Fruit fly (Drosophila melanogaster) whole organism, embryonic: Measurements from ENCODE around the gene Adck5.
A peak's percentile ranks its signal among the peaks of the same experiment; 100 is the strongest.

Experiments used
- Atf-2 ChIP-seq: fragments of 200-800 bp; sonication (Bioruptor generic); optimal IDR thresholded peaks from 2 replicates; lab custom pipeline; 2016; ENCODE audit warnings: missing biosample characterization, missing genetic modification characterization
- BtbVII ChIP-seq: fragments of 200-800 bp; sonication (Bioruptor generic); optimal IDR thresholded peaks from 3 replicates; lab custom pipeline; 2017; ENCODE audit warnings: missing biosample characterization, mild to moderate bottlenecking, missing genetic modification characterization
- Bteb2 ChIP-seq: fragments of 200-800 bp; sonication (Bioruptor generic); optimal IDR thresholded peaks from 2 replicates; lab custom pipeline; 2016; ENCODE audit warnings: missing biosample characterization, missing genetic modification characterization
- CG10431 ChIP-seq: fragments of 200-800 bp; sonication (Bioruptor generic); optimal IDR thresholded peaks from 3 replicates; lab custom pipeline; 2018; ENCODE audit warnings: missing biosample characterization, mild to moderate bottlenecking, missing genetic modification characterization
- CG12769 ChIP-seq: fragments of 200-800 bp; sonication (Bioruptor generic); optimal IDR thresholded peaks from 2 replicates; lab custom pipeline; 2019; ENCODE audit warnings: missing biosample characterization, mild to moderate bottlenecking, missing genetic modification characterization, moderate library complexity
- CG17359 ChIP-seq: fragments of 200-800 bp; sonication (Bioruptor generic); optimal IDR thresholded peaks from 3 replicates; lab custom pipeline; 2018; ENCODE audit warnings: missing biosample characterization, mild to moderate bottlenecking, missing genetic modification characterization, moderate library complexity
- CG1832 ChIP-seq: fragments of 200-800 bp; sonication (Bioruptor generic); optimal IDR thresholded peaks from 2 replicates; lab custom pipeline; 2017; ENCODE audit warnings: missing biosample characterization, mild to moderate bottlenecking, missing genetic modification characterization, inconsistent platforms
- CG32532 ChIP-seq: fragments of 200-800 bp; sonication (Bioruptor generic); IDR thresholded peaks from 2 replicates; pipeline ENCODE4 v1.3.6; 2022; ENCODE audit warnings: missing biosample characterization, missing genetic modification characterization
- CG4282 ChIP-seq: fragments of 200-800 bp; sonication (Bioruptor generic); optimal IDR thresholded peaks from 2 replicates; lab custom pipeline; 2016; ENCODE audit warnings: missing biosample characterization, missing genetic modification characterization
- CG4360 ChIP-seq: fragments of 200-800 bp; sonication (Bioruptor generic); IDR thresholded peaks from 2 replicates; pipeline ENCODE4 v1.3.6; 2022; ENCODE audit warnings: missing biosample characterization, missing genetic modification characterization
- CG6254 ChIP-seq: fragments of 200-800 bp; sonication (Bioruptor generic); optimal IDR thresholded peaks from 3 replicates; lab custom pipeline; 2017; ENCODE audit warnings: mild to moderate bottlenecking, missing biosample characterization, missing genetic modification reagents, missing genetic modification characterization
- CG6654 ChIP-seq: fragments of 200-800 bp; sonication (Bioruptor generic); optimal IDR thresholded peaks from 2 replicates; lab custom pipeline; 2017; ENCODE audit warnings: missing biosample characterization, mild to moderate bottlenecking, missing genetic modification characterization
- CG7372 ChIP-seq: fragments of 200-800 bp; sonication (Bioruptor generic); IDR thresholded peaks from 2 replicates; pipeline ENCODE4 v1.3.6; 2022; ENCODE audit warnings: missing biosample characterization, missing genetic modification characterization
- CG9817 ChIP-seq: fragments of 200-800 bp; sonication (Bioruptor generic); optimal IDR thresholded peaks from 2 replicates; lab custom pipeline; 2018; ENCODE audit warnings: missing biosample characterization, mild to moderate bottlenecking, missing genetic modification characterization, moderate library complexity
- D19A ChIP-seq: fragments of 200-800 bp; optimal IDR thresholded peaks from 3 replicates; lab custom pipeline; 2019; ENCODE audit warnings: missing biosample characterization, mild to moderate bottlenecking, missing genetic modification characterization, moderate library complexity
- E2f1 ChIP-seq: fragments of 200-800 bp; sonication (Bioruptor generic); IDR thresholded peaks from 2 replicates; pipeline ENCODE4 v1.3.6; 2022; ENCODE audit warnings: missing biosample characterization, missing genetic modification characterization
- HLH4C ChIP-seq: fragments of 200-800 bp; sonication (Bioruptor generic); IDR thresholded peaks from 3 replicates; pipeline ENCODE4 v1.3.6; 2022; ENCODE audit warnings: missing biosample characterization, missing genetic modification characterization; ENCODE audit not compliant: partially characterized antibody
- HmgZ ChIP-seq: fragments of 200-800 bp; sonication (Bioruptor generic); optimal IDR thresholded peaks from 2 replicates; lab custom pipeline; 2018; ENCODE audit warnings: missing biosample characterization, mild to moderate bottlenecking, missing genetic modification characterization
- Med ChIP-seq: fragments of 200-800 bp; sonication (Bioruptor generic); peaks from one replicate; lab custom pipeline; 2016; ENCODE audit warnings: missing biosample characterization, missing genetic modification characterization, mild to moderate bottlenecking, inconsistent platforms, moderate library complexity
- Trl ChIP-seq, 3 experiments: fragments of >200 bp in 2 of 3; fragments of 200-800 bp in 1 of 3; sonication (Bioruptor generic) in 1 of 3; optimal IDR thresholded peaks; 2 replicates in 1 of 3; 3 replicates in 2 of 3; lab custom pipeline; 2016 to 2017; ENCODE audit warnings: missing biosample characterization in 1 of 3, missing genetic modification characterization in 1 of 3
- abd-A ChIP-seq: fragments of 200-800 bp; sonication (Bioruptor generic); optimal IDR thresholded peaks from 3 replicates; lab custom pipeline; 2019; ENCODE audit warnings: missing biosample characterization, mild to moderate bottlenecking, missing genetic modification characterization, moderate library complexity
- ac ChIP-seq: fragments of 200-800 bp; sonication (Bioruptor generic); optimal IDR thresholded peaks from 3 replicates; lab custom pipeline; 2017; ENCODE audit warnings: missing biosample characterization, mild to moderate bottlenecking, missing genetic modification characterization
- ase ChIP-seq: fragments of 200-800 bp; sonication (Bioruptor generic); IDR thresholded peaks from 3 replicates; pipeline ENCODE4 v1.3.6; 2022; ENCODE audit warnings: missing biosample characterization, missing genetic modification characterization
- ato ChIP-seq: fragments of 200-800 bp; sonication (Bioruptor generic); IDR thresholded peaks from 2 replicates; pipeline ENCODE4 v1.3.6; 2022; ENCODE audit warnings: missing biosample characterization, missing genetic modification characterization; ENCODE audit not compliant: partially characterized antibody
- bbx ChIP-seq: fragments of 200-800 bp; sonication (Bioruptor generic); IDR thresholded peaks from 2 replicates; pipeline ENCODE4 v1.3.6; 2022; ENCODE audit warnings: missing biosample characterization, missing genetic modification characterization; ENCODE audit not compliant: partially characterized antibody
- cad ChIP-seq: fragments of >200 bp; optimal IDR thresholded peaks from 2 replicates; lab custom pipeline; 2017; ENCODE audit warnings: missing biosample characterization, missing genetic modification characterization
- chinmo ChIP-seq: fragments of 200-800 bp; sonication (Bioruptor generic); IDR thresholded peaks from 4 replicates; pipeline ENCODE4 v1.3.6; 2022; ENCODE audit warnings: missing biosample characterization, missing genetic modification characterization; ENCODE audit not compliant: partially characterized antibody
- crol ChIP-seq: fragments of 200-800 bp; sonication (Bioruptor generic); IDR thresholded peaks from 2 replicates; pipeline ENCODE4 v1.3.6; 2022; ENCODE audit warnings: missing biosample characterization, missing genetic modification characterization
- crp ChIP-seq, 2 experiments: fragments of 200-800 bp; sonication (Bioruptor generic); optimal IDR thresholded peaks; 2 replicates in 1 of 2; 3 replicates in 1 of 2; lab custom pipeline; 2017; ENCODE audit warnings: missing biosample characterization in 2 of 2, missing genetic modification characterization in 2 of 2, mild to moderate bottlenecking in 1 of 2, moderate library complexity in 1 of 2
- da ChIP-seq: fragments of 200-800 bp; sonication (Bioruptor generic); optimal IDR thresholded peaks from 2 replicates; lab custom pipeline; 2016; ENCODE audit warnings: missing biosample characterization, missing genetic modification characterization
- dm ChIP-seq: fragments of 200-800 bp; sonication (Bioruptor generic); optimal IDR thresholded peaks from 3 replicates; lab custom pipeline; 2016; ENCODE audit warnings: missing biosample characterization, missing genetic modification characterization
- fu2 ChIP-seq: fragments of 200-800 bp; sonication (Bioruptor generic); optimal IDR thresholded peaks from 2 replicates; lab custom pipeline; 2016; ENCODE audit warnings: missing biosample characterization, missing genetic modification characterization
- her ChIP-seq: fragments of 200-800 bp; sonication (Bioruptor generic); optimal IDR thresholded peaks from 2 replicates; lab custom pipeline; 2016; ENCODE audit warnings: missing biosample characterization, missing genetic modification characterization
- ken ChIP-seq: fragments of 200-800 bp; sonication (Bioruptor generic); IDR thresholded peaks from 3 replicates; pipeline ENCODE4 v1.3.6; 2022; ENCODE audit warnings: missing biosample characterization, missing genetic modification characterization
- nau ChIP-seq: fragments of 200-800 bp; sonication (Bioruptor generic); optimal IDR thresholded peaks from 3 replicates; lab custom pipeline; 2017; ENCODE audit warnings: missing biosample characterization, mild to moderate bottlenecking, missing genetic modification characterization, missing genetic modification reagents
- nom ChIP-seq: fragments of 200-800 bp; sonication (Bioruptor generic); optimal IDR thresholded peaks from 2 replicates; lab custom pipeline; 2017; ENCODE audit warnings: missing biosample characterization, missing genetic modification characterization, mild to moderate bottlenecking, moderate library complexity, missing genetic modification reagents
- onecut ChIP-seq: fragments of 200-800 bp; sonication (Bioruptor generic); IDR thresholded peaks from 2 replicates; pipeline ENCODE4 v1.3.6; 2022; ENCODE audit warnings: missing biosample characterization, missing genetic modification characterization
- pros ChIP-seq: fragments of 200-800 bp; sonication (Bioruptor generic); optimal IDR thresholded peaks from 3 replicates; lab custom pipeline; 2019; ENCODE audit warnings: missing biosample characterization, mild to moderate bottlenecking, missing genetic modification characterization, moderate library complexity
- scrt ChIP-seq: fragments of 200-800 bp; sonication (Bioruptor generic); optimal IDR thresholded peaks from 2 replicates; lab custom pipeline; 2018; ENCODE audit warnings: missing biosample characterization, mild to moderate bottlenecking, missing genetic modification characterization, moderate library complexity
- sd ChIP-seq: fragments of 200-800 bp; sonication (Bioruptor generic); optimal IDR thresholded peaks from 3 replicates; lab custom pipeline; 2018; ENCODE audit warnings: missing biosample characterization, mild to moderate bottlenecking, missing genetic modification characterization, moderate library complexity
- tin ChIP-seq: fragments of 200-800 bp; sonication (Bioruptor generic); optimal IDR thresholded peaks from 3 replicates; lab custom pipeline; 2016; ENCODE audit warnings: missing biosample characterization, missing genetic modification characterization
- yki ChIP-seq: fragments of >200 bp; optimal IDR thresholded peaks from 3 replicates; lab custom pipeline; 2018

The Adck5 gene

dm6 chr3L:11123088-11123487 lies 46.5 kb upstream of the Adck5 start, which contains the start of the genes Ufd1 and NaPi-III (continued):
- no peak for TF ChIP-seq Atf-2 (GFP tag; lab: Kevin White, UChicago)
- TF ChIP-seq nau: no peak
- TF ChIP-seq her (GFP tag; lab: Kevin White, UChicago): peak; percentile 54
- peak; percentile 36 for TF ChIP-seq CG4282
- peak; percentile 91 for TF ChIP-seq HmgZ (tag; lab: Kevin White, UChicago)
- TF ChIP-seq E2f1: peak; percentile 51; the same call in 1 of the 2 replicates
- TF ChIP-seq dm: peak; percentile 73
- no peak for TF ChIP-seq D19A (tag; lab: Kevin White, UChicago)
- peak; percentile 17 for TF ChIP-seq fu2 (GFP tag; lab: Kevin White, UChicago)
- no peak for TF ChIP-seq CG7372 (GFP tag; lab: Robert Waterston, UW)
- peak; percentile 15 for TF ChIP-seq CG9817

- TF ChIP-seq Bteb2 (GFP tag; lab: Kevin White, UChicago) (no peak), CG10431 (GFP tag; lab: Kevin White, UChicago) (peak; percentile 49), ac (GFP tag; lab: Kevin White, UChicago) (peak; percentile 29), nom (peak; percentile 41), ase (0 out of 3 replicates have a peak, but pooled peaks have one; percentile 8), cad (GFP tag; lab: Kevin White, UChicago) (peak; percentile 75), HLH4C (GFP tag; lab: Robert Waterston, UW) (0 out of 3 replicates have a peak, but pooled peaks have one; percentile 19), ken (GFP tag; lab: Robert Waterston, UW) (peak; percentile 50; the same call in 1 of the 3 replicates), tin (no peak), CG6254 (GFP tag; lab: Kevin White, UChicago) (no peak), BtbVII (peak; percentile 2), scrt (GFP tag; lab: Kevin White, UChicago) (peak; percentile 22), CG6654 (GFP tag; lab: Kevin White, UChicago) (peak; percentile 96), ato (0 out of 2 replicates have a peak, but pooled peaks have one; percentile 37), CG17359 (tag; lab: Kevin White, UChicago) (no peak), Med (GFP tag; lab: Kevin White, UChicago) (peak; percentile 3), pros (GFP tag; lab: Kevin White, UChicago) (no peak), yki (lab: Kevin White, UChicago) (peak; percentile 72), chinmo (GFP tag; lab: Robert Waterston, UW) (0 out of 4 replicates have a peak, but pooled peaks have one; percentile 31), CG4360 (GFP tag; lab: Robert Waterston, UW) (peak; percentile 84), Trl (optimal IDR thresholded peaks at IDR 0.05; lab: Kevin White, UChicago) (peak; percentile 71 to 88), Trl (GFP tag; optimal IDR thresholded peaks at IDR 0.05; lab: Kevin White, UChicago) (no peak), crp (GFP tag; optimal IDR thresholded peaks at IDR 0.05; lab: Kevin White, UChicago) (peak in 1 of 2 experiments; percentile 60), bbx (GFP tag; lab: Robert Waterston, UW) (peak; percentile 20; the same call in 1 of the 2 replicates), onecut (GFP tag; lab: Robert Waterston, UW) (peak; percentile 92), sd (tag; lab: Kevin White, UChicago) (peak; percentile 25), CG4282 (no peak), CG12769 (tag; lab: Kevin White, UChicago) (peak; percentile 2), da (GFP tag; lab: Kevin White, UChicago) (peak; percentile 31), CG1832 (GFP tag; lab: Kevin White, UChicago) (peak; percentile 48), crol (GFP tag; lab: Robert Waterston, UW) (peak; percentile 96), CG32532 (no peak), abd-A (peak; percentile 32)
Observed at dm6 chr3L:11123598-11124284, 45.9 kb upstream of the Adck5 start.
